Fruit fly (Drosophila melanogaster) S2 (cell line): ENCODE results near the gene KrT95D.

Source experiments
- CG8478 ChIP-seq: fragments of >200 bp; optimal IDR thresholded peaks from 2 replicates; lab custom pipeline; 2018
- CTCF ChIP-seq, 2 experiments: fragments of >200 bp; optimal IDR thresholded peaks; 2 replicates each; lab custom pipeline; 2018

- TF ChIP-seq CG8478 (lab: Kevin White, UChicago), result no peak
- TF ChIP-seq CTCF (optimal IDR thresholded peaks at IDR 0.05; lab: Kevin White, UChicago), result no peak
Observed at dm6 chr3R:23960865-23961264, 70.8 kb downstream of the KrT95D start.
